Worm (Caenorhabditis elegans) whole organism, early embryonic: Measurements from ENCODE around the gene npl-10.

Experiments
- B0310.2 ChIP-seq: sonication (generic microtip); optimal IDR thresholded peaks from 2 replicates; lab custom pipeline; 2016; ENCODE audit warnings: mild to moderate bottlenecking, missing genetic modification characterization, missing compliant biosample characterization
- ceh-13 ChIP-seq: fragments of 200-800 bp; sonication (Bioruptor generic); optimal IDR thresholded peaks from 2 replicates; lab custom pipeline; 2018; ENCODE audit warnings: mild to moderate bottlenecking, missing genetic modification characterization, missing compliant biosample characterization
- ceh-36 ChIP-seq: sonication (generic microtip); optimal IDR thresholded peaks from 2 replicates; lab custom pipeline; 2016; ENCODE audit warnings: missing genetic modification characterization, inconsistent platforms, missing compliant biosample characterization
- tbx-37 ChIP-seq: fragments of 200-800 bp; sonication (Bioruptor generic); conservative IDR thresholded peaks from 2 replicates; pipeline ENCODE4 v1.3.6; 2022; ENCODE audit warnings: missing genetic modification reagents, missing genetic modification characterization, missing compliant biosample characterization

- TF ChIP-seq ceh-13 (GFP tag; lab: Kevin White, UChicago) (no peak), ceh-36 (tag; lab: Kevin White, UChicago) (no peak), tbx-37 (GFP tag; lab: Robert Waterston, UW) (no peak), B0310.2 (tag; lab: Kevin White, UChicago) (no peak)
Observed at ce11 chrIII:3931423-3931822, 4.3 kb downstream of the npl-10 start, which contains the start of gene F37A8.2.
